Worm (Caenorhabditis elegans) whole organism, late embryonic: ENCODE measurements around the gene T25F10.1.

ENCODE experiments used
- C08G9.2 ChIP-seq: sonication (generic microtip); optimal IDR thresholded peaks from 2 replicates; lab custom pipeline; 2016; ENCODE audit warnings: mild to moderate bottlenecking, missing genetic modification characterization, moderate library complexity, missing compliant biosample characterization
- K09A11.1 ChIP-seq: sonication (generic microtip); optimal IDR thresholded peaks from 2 replicates; lab custom pipeline; 2017; ENCODE audit warnings: antibody characterized with exemption, mild to moderate bottlenecking, missing genetic modification characterization, missing compliant biosample characterization; ENCODE audit not compliant: insufficient read depth
- Y22D7AL.16 ChIP-seq: sonication (generic microtip); optimal IDR thresholded peaks from 2 replicates; lab custom pipeline; 2016; ENCODE audit warnings: missing genetic modification characterization, missing compliant biosample characterization
- ahr-1 ChIP-seq: sonication (generic microtip); optimal IDR thresholded peaks from 2 replicates; lab custom pipeline; 2016; ENCODE audit warnings: missing genetic modification characterization, missing compliant biosample characterization
- ceh-14 ChIP-seq: sonication (generic microtip); optimal IDR thresholded peaks from 2 replicates; lab custom pipeline; 2016; ENCODE audit warnings: missing genotype, missing genetic modification characterization, missing compliant biosample characterization
- ceh-18 ChIP-seq: sonication (generic microtip); optimal IDR thresholded peaks from 2 replicates; lab custom pipeline; 2016; ENCODE audit warnings: missing genetic modification characterization, missing compliant biosample characterization
- ceh-19 ChIP-seq: fragments of 200-800 bp; sonication (Bioruptor generic); optimal IDR thresholded peaks from 2 replicates; lab custom pipeline; 2018; ENCODE audit warnings: mild to moderate bottlenecking, missing genetic modification characterization, missing compliant biosample characterization
- ceh-22 ChIP-seq: sonication (generic microtip); optimal IDR thresholded peaks from 2 replicates; lab custom pipeline; 2017; ENCODE audit warnings: missing biosample characterization, missing genetic modification characterization
- ceh-30 ChIP-seq: fragments of 150-350 bp; optimal IDR thresholded peaks from 2 replicates; lab custom pipeline; 2014; ENCODE audit warnings: missing biosample characterization, missing genetic modification characterization
- ceh-31 ChIP-seq: sonication (generic microtip); optimal IDR thresholded peaks from 2 replicates; lab custom pipeline; 2016; ENCODE audit warnings: missing genetic modification characterization, missing compliant biosample characterization
- ceh-34 ChIP-seq: sonication (generic microtip); optimal IDR thresholded peaks from 2 replicates; lab custom pipeline; 2016; ENCODE audit warnings: mild to moderate bottlenecking, missing genetic modification characterization, missing compliant biosample characterization
- ceh-48 ChIP-seq: sonication (generic microtip); optimal IDR thresholded peaks from 2 replicates; lab custom pipeline; 2016; ENCODE audit warnings: missing genetic modification characterization, inconsistent platforms, missing compliant biosample characterization
- ceh-6 ChIP-seq: fragments of 200-800 bp; sonication (Bioruptor generic); optimal IDR thresholded peaks from 2 replicates; lab custom pipeline; 2018; ENCODE audit warnings: mild to moderate bottlenecking, missing genetic modification characterization, missing compliant biosample characterization
- ceh-9 ChIP-seq: sonication (generic microtip); optimal IDR thresholded peaks from 2 replicates; lab custom pipeline; 2016; ENCODE audit warnings: mild to moderate bottlenecking, missing genetic modification characterization, inconsistent platforms, missing compliant biosample characterization
- che-1 ChIP-seq: sonication (generic microtip); optimal IDR thresholded peaks from 2 replicates; lab custom pipeline; 2016; ENCODE audit warnings: mild to moderate bottlenecking, missing genetic modification characterization, missing compliant biosample characterization
- dmd-4 ChIP-seq: sonication (generic microtip); optimal IDR thresholded peaks from 2 replicates; lab custom pipeline; 2016; ENCODE audit warnings: borderline replicate concordance, missing genetic modification characterization, missing compliant biosample characterization
- dve-1 ChIP-seq: sonication (generic microtip); optimal IDR thresholded peaks from 2 replicates; lab custom pipeline; 2017; ENCODE audit warnings: antibody characterized with exemption, mild to moderate bottlenecking, missing genetic modification characterization, missing compliant biosample characterization
- elt-2 ChIP-seq: sonication (generic microtip); optimal IDR thresholded peaks from 2 replicates; lab custom pipeline; 2016; ENCODE audit warnings: missing genetic modification reagents, missing genetic modification characterization, missing compliant biosample characterization
- elt-4 ChIP-seq: sonication (generic microtip); optimal IDR thresholded peaks from 2 replicates; lab custom pipeline; 2016; ENCODE audit warnings: missing genetic modification characterization, missing compliant biosample characterization
- fax-1 ChIP-seq: sonication (generic microtip); optimal IDR thresholded peaks from 2 replicates; lab custom pipeline; 2016; ENCODE audit warnings: missing genotype, missing genetic modification characterization, missing compliant biosample characterization
- fkh-6 ChIP-seq: sonication (generic microtip); optimal IDR thresholded peaks from 2 replicates; lab custom pipeline; 2016; ENCODE audit warnings: missing genetic modification characterization, missing compliant biosample characterization
- hlh-13 ChIP-seq: fragments of 200-800 bp; sonication (Bioruptor generic); optimal IDR thresholded peaks from 2 replicates; lab custom pipeline; 2018; ENCODE audit warnings: mild to moderate bottlenecking, missing genetic modification characterization, missing compliant biosample characterization
- lim-6 ChIP-seq: sonication (generic microtip); optimal IDR thresholded peaks from 2 replicates; lab custom pipeline; 2016; ENCODE audit warnings: missing genetic modification characterization, missing compliant biosample characterization
- lin-11 ChIP-seq: fragments of 200-800 bp; sonication (Bioruptor generic); optimal IDR thresholded peaks from 2 replicates; lab custom pipeline; 2018; ENCODE audit warnings: mild to moderate bottlenecking, missing genetic modification characterization, missing compliant biosample characterization
- nfya-1 ChIP-seq: sonication (generic microtip); optimal IDR thresholded peaks from 2 replicates; lab custom pipeline; 2017; ENCODE audit warnings: missing genetic modification characterization, mild to moderate bottlenecking, missing compliant biosample characterization, antibody characterized with exemption, moderate library complexity
- nhr-11 ChIP-seq: fragments of 150-350 bp; optimal IDR thresholded peaks from 2 replicates; lab custom pipeline; 2014; ENCODE audit warnings: missing biosample characterization, missing genetic modification characterization
- nhr-232 ChIP-seq: sonication (generic microtip); optimal IDR thresholded peaks from 2 replicates; lab custom pipeline; 2016; ENCODE audit warnings: missing genetic modification characterization, missing compliant biosample characterization
- odd-2 ChIP-seq: sonication (generic microtip); optimal IDR thresholded peaks from 2 replicates; lab custom pipeline; 2017; ENCODE audit warnings: antibody characterized with exemption, mild to moderate bottlenecking, missing genetic modification characterization, missing compliant biosample characterization
- pag-3 ChIP-seq: sonication (generic microtip); optimal IDR thresholded peaks from 2 replicates; lab custom pipeline; 2016; ENCODE audit warnings: missing compliant biosample characterization, missing genetic modification characterization, borderline replicate concordance
- pat-9 ChIP-seq: fragments of 200-800 bp; sonication (Bioruptor generic); optimal IDR thresholded peaks from 2 replicates; lab custom pipeline; 2018; ENCODE audit warnings: mild to moderate bottlenecking, missing genetic modification characterization, moderate library complexity, missing compliant biosample characterization
- pax-1 ChIP-seq: fragments of 150-350 bp; optimal IDR thresholded peaks from 2 replicates; lab custom pipeline; 2014; ENCODE audit warnings: missing biosample characterization, missing genetic modification characterization
- pha-2 ChIP-seq: sonication (generic microtip); optimal IDR thresholded peaks from 2 replicates; lab custom pipeline; 2017; ENCODE audit warnings: mild to moderate bottlenecking, missing genetic modification characterization, missing compliant biosample characterization
- pqm-1 ChIP-seq: sonication (generic microtip); optimal IDR thresholded peaks from 2 replicates; lab custom pipeline; 2016; ENCODE audit warnings: missing genetic modification characterization, missing compliant biosample characterization
- pros-1 ChIP-seq: fragments of 150-350 bp; optimal IDR thresholded peaks from 2 replicates; lab custom pipeline; 2014; ENCODE audit warnings: missing biosample characterization, missing genetic modification reagents, missing genetic modification characterization
- ref-2 ChIP-seq: sonication (generic microtip); optimal IDR thresholded peaks from 2 replicates; lab custom pipeline; 2016; ENCODE audit warnings: missing genetic modification characterization, missing compliant biosample characterization
- rnt-1 ChIP-seq: sonication (generic microtip); optimal IDR thresholded peaks from 2 replicates; lab custom pipeline; 2016; ENCODE audit warnings: missing genetic modification characterization, missing compliant biosample characterization
- sox-4 ChIP-seq: sonication (generic microtip); optimal IDR thresholded peaks from 2 replicates; lab custom pipeline; 2017; ENCODE audit warnings: mild to moderate bottlenecking, missing genetic modification characterization, inconsistent platforms, missing compliant biosample characterization
- syd-9 ChIP-seq: sonication (generic microtip); optimal IDR thresholded peaks from 2 replicates; lab custom pipeline; 2016; ENCODE audit warnings: mild to moderate bottlenecking, missing genetic modification characterization, moderate library complexity, missing compliant biosample characterization
- tbx-2 ChIP-seq: sonication (generic microtip); optimal IDR thresholded peaks from 2 replicates; lab custom pipeline; 2016; ENCODE audit warnings: missing genetic modification characterization, missing compliant biosample characterization
- tbx-7 ChIP-seq: sonication (generic microtip); optimal IDR thresholded peaks from 2 replicates; lab custom pipeline; 2016; ENCODE audit warnings: missing genotype, missing genetic modification characterization, missing compliant biosample characterization
- unc-55 ChIP-seq: sonication (generic microtip); optimal IDR thresholded peaks from 2 replicates; lab custom pipeline; 2017; ENCODE audit warnings: missing biosample characterization, missing genetic modification reagents, missing genetic modification characterization
- unc-86 ChIP-seq: sonication (generic microtip); optimal IDR thresholded peaks from 2 replicates; lab custom pipeline; 2016; ENCODE audit warnings: missing genetic modification characterization, missing compliant biosample characterization
- zip-5 ChIP-seq: sonication (generic microtip); optimal IDR thresholded peaks from 2 replicates; lab custom pipeline; 2016; ENCODE audit warnings: missing genetic modification characterization, missing compliant biosample characterization
- ztf-16 ChIP-seq: sonication (generic microtip); optimal IDR thresholded peaks from 2 replicates; lab custom pipeline; 2017; ENCODE audit warnings: missing genetic modification characterization, missing compliant biosample characterization

T25F10.1 gene

DNA sequence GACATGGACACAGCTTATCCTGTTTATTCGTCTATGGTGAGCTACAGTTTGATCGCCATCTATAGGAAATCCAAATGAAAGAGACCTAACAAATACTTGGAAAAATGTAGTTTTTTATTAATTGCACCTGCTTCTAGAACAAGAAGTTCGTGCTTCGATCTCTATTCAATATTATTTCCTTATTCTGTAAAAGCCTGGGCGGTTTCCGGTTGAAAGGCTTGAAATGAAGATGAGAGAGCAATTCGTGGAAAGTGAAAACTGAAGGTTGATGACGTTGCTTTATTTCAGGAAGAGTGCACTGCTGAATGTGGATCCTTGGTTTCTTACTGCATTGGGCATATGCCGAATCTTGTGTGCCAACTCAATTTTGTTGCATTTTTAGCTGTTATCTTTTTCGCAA, 12.4 kb downstream of the T25F10.1 start:
- no peak for TF ChIP-seq unc-86 (tag; lab: Kevin White, UChicago)
- TF ChIP-seq pat-9 (tag; lab: Kevin White, UChicago): no peak
- no peak for TF ChIP-seq fax-1 (tag; lab: Kevin White, UChicago)
- no peak for TF ChIP-seq nhr-11 (tag; lab: Kevin White, UChicago)
- TF ChIP-seq ceh-22 (tag; lab: Kevin White, UChicago): no peak

DNA sequence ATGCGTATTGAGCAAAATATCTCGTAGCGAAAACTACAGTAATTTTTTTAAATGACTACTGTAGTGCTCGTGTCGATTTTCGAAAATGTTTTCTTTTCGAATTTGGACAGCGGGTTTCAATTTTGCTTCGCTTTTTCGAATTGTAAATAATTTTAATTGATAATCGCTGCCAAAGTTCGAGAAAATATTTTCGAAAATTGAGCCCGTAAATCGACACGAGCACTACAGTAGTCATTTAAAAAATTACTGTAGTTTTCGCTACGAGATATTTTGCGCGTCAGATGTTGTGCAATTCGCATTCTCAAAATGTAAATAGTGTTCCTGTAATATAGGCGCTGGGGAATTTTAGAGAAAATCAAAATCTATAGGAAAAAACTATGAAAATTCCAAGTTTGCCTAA, 14.0 kb downstream of the T25F10.1 start:
- no peak for TF ChIP-seq che-1 (tag; lab: Kevin White, UChicago)
- TF ChIP-seq dmd-4 (tag; lab: Kevin White, UChicago): no peak
- no peak for TF ChIP-seq fkh-6 (tag; lab: Kevin White, UChicago)
- no peak for TF ChIP-seq ceh-14 (tag; lab: Kevin White, UChicago)
- no peak for TF ChIP-seq ceh-19
- no peak for TF ChIP-seq lim-6

DNA sequence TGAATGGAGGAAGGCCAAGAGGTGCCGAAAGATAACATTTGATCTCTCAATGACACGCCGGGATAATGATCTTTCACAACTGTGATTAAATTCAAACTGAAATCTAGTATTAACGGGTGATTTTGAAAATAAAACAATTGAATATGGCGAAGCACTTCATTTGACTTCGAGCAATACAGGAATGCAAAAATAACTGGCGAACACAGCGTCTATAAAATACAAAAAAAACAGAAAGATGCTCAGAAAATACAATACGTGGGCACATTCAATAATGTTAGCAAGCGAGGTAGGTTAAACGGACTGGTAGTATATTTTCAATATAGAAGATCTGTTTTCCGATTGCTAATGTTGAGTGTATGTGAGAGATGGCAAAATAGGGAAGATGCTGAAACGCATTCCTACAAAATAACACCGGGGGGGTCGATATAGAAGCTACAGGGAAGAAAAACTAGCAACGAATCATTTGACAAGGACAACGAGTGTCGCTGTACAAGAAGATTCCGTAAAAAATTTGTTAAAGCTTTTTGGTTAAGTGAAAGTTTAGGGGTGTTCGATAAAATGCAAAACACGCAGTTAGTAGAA, 14.8 kb downstream of the T25F10.1 start:
- TF ChIP-seq ceh-30 (tag; lab: Kevin White, UChicago): no peak
- TF ChIP-seq pros-1 (tag; lab: Kevin White, UChicago): no peak
- no peak for TF ChIP-seq ceh-48
- no peak for TF ChIP-seq pqm-1 (tag; lab: Kevin White, UChicago)
- no peak for TF ChIP-seq C08G9.2 (tag; lab: Kevin White, UChicago)
- no peak for TF ChIP-seq ceh-9 (tag; lab: Kevin White, UChicago)
- TF ChIP-seq ztf-16 (tag; lab: Kevin White, UChicago): no peak
- no peak for TF ChIP-seq elt-4 (tag; lab: Kevin White, UChicago)
- no peak for TF ChIP-seq tbx-2 (tag; lab: Kevin White, UChicago)
- no peak for TF ChIP-seq pag-3
- no peak for TF ChIP-seq dmd-4 (tag; lab: Kevin White, UChicago)
- TF ChIP-seq pax-1 (tag; lab: Kevin White, UChicago): no peak
- no peak for TF ChIP-seq K09A11.1 (tag; lab: Kevin White, UChicago)
- no peak for TF ChIP-seq lin-11 (tag; lab: Kevin White, UChicago)
- no peak for TF ChIP-seq ahr-1 (tag; lab: Kevin White, UChicago)
- no peak for TF ChIP-seq zip-5 (tag; lab: Kevin White, UChicago)

DNA sequence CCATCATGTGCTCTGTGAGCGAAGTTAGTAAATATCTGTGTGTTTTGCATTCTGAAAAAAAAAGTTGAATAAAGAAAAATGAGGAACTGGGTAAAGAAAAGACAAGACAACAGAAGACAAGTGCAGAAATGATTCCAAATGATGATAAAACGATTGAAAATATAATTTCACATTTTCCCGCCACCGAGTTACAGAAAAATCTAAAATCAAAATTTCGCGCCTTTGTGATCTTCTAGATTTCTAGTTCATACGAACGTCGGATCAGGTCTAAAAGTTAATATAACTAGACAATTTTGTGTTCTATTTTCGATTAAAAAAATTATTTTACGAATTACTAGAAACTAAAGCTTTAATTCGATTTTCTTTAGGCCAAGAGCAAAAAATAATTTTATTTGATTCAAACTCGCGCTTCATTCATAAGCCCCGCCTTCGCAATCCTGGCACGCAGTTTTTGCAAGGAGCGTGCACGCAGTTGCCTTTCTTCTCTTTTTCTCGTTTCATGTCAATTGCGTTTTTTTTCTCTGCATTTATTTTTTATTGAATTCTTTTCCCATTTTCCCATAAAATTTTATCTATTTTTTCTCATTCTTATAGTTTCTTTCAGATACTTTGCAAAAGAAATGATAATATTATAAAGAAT, 16.7 kb downstream of the T25F10.1 start, which contains the start of the genes spn-4 and spe-39:
spn-4 (minus strand) TSS at position 51 of the 640 bp plus-strand sequence.
spe-39 (plus strand) TSS at position 599 of the 640 bp plus-strand sequence.
- peak; percentile 28 for TF ChIP-seq sox-4 (tag; lab: Kevin White, UChicago)
- TF ChIP-seq ceh-34 (tag; lab: Kevin White, UChicago): no peak
- TF ChIP-seq pha-2: no peak
- peak; percentile 1 for TF ChIP-seq unc-55 (GFP tag; lab: Kevin White, UChicago)
- peak; percentile 10 for TF ChIP-seq zip-5 (tag; lab: Kevin White, UChicago)
- TF ChIP-seq ceh-22 (tag; lab: Kevin White, UChicago): no peak
- TF ChIP-seq dve-1 (tag; lab: Kevin White, UChicago): peak; percentile 29
- TF ChIP-seq che-1 (tag; lab: Kevin White, UChicago): no peak
- no peak for TF ChIP-seq dmd-4 (tag; lab: Kevin White, UChicago)
- peak; percentile 30 for TF ChIP-seq Y22D7AL.16 (tag; lab: Kevin White, UChicago)
- no peak for TF ChIP-seq tbx-7 (tag; lab: Kevin White, UChicago)
- peak; percentile 16 for TF ChIP-seq ref-2
- no peak for TF ChIP-seq lin-11 (tag; lab: Kevin White, UChicago)
- TF ChIP-seq ztf-16 (tag; lab: Kevin White, UChicago): peak; percentile 29
- TF ChIP-seq ceh-6: no peak
- TF ChIP-seq ceh-48: no peak
- TF ChIP-seq ceh-31 (tag; lab: Kevin White, UChicago): peak; percentile 39
- peak; percentile 21 for TF ChIP-seq odd-2
- TF ChIP-seq pax-1 (tag; lab: Kevin White, UChicago): peak; percentile 64
- TF ChIP-seq syd-9: no peak
- peak; percentile 48 for TF ChIP-seq tbx-2 (tag; lab: Kevin White, UChicago)
- TF ChIP-seq nfya-1: peak; percentile 74
- peak; percentile 39 for TF ChIP-seq C08G9.2 (tag; lab: Kevin White, UChicago)
- no peak for TF ChIP-seq elt-4 (tag; lab: Kevin White, UChicago)
- peak; percentile 59 for TF ChIP-seq elt-2 (tag; lab: Kevin White, UChicago)
- no peak for TF ChIP-seq hlh-13 (GFP tag; lab: Kevin White, UChicago)
- no peak for TF ChIP-seq nhr-232 (tag; lab: Kevin White, UChicago)
- no peak for TF ChIP-seq ceh-18 (tag; lab: Kevin White, UChicago)
- no peak for TF ChIP-seq rnt-1 (tag; lab: Kevin White, UChicago)
